Fruit fly (Drosophila melanogaster) whole organism, wandering third instar larva: ENCODE data around the gene CG11756.

Experiments used
- Dfd ChIP-seq: fragments of >200 bp; optimal IDR thresholded peaks from 2 replicates; lab custom pipeline; 2017; ENCODE audit warnings: missing biosample characterization, missing genetic modification characterization
- Mio ChIP-seq: sonication (Bioruptor generic); optimal IDR thresholded peaks from 2 replicates; lab custom pipeline; 2016; ENCODE audit warnings: missing biosample characterization, missing genetic modification characterization
- br ChIP-seq: fragments of 200-800 bp; sonication (Bioruptor generic); optimal IDR thresholded peaks from 2 replicates; lab custom pipeline; 2016; ENCODE audit warnings: missing biosample characterization, missing genetic modification characterization
- dl ChIP-seq, 2 experiments: fragments of 175-275, 200-275 bp in 1 of 2; fragments of 200-275 bp in 1 of 2; sonication (Bioruptor generic); optimal IDR thresholded peaks; lab custom pipeline; 2018; ENCODE audit warnings: mild to moderate bottlenecking in 2 of 2, missing biosample characterization in 2 of 2, missing genetic modification characterization in 2 of 2, moderate library complexity in 2 of 2; ENCODE audit not compliant: partially characterized antibody in 2 of 2, insufficient read depth in 1 of 2
- dsf ChIP-seq: sonication (Bioruptor generic); optimal IDR thresholded peaks from 2 replicates; lab custom pipeline; 2016; ENCODE audit warnings: missing biosample characterization, missing genetic modification characterization, borderline replicate concordance
- foxo ChIP-seq, 2 experiments: fragments of 200-800 bp; sonication (Bioruptor generic); optimal IDR thresholded peaks; 2 replicates in 1 of 2; 3 replicates in 1 of 2; lab custom pipeline; 2016 to 2017; ENCODE audit warnings: missing biosample characterization in 2 of 2, missing genetic modification characterization in 2 of 2
- fru ChIP-seq: fragments of 200-800 bp; sonication (Bioruptor generic); optimal IDR thresholded peaks from 3 replicates; lab custom pipeline; 2016; ENCODE audit warnings: missing biosample characterization, mild to moderate bottlenecking, missing genetic modification characterization
- h ChIP-seq: fragments of 200-800 bp; sonication (Bioruptor generic); optimal IDR thresholded peaks from 3 replicates; lab custom pipeline; 2016; ENCODE audit warnings: missing biosample characterization, mild to moderate bottlenecking, missing genetic modification characterization
- jim ChIP-seq: fragments of 175-275, 200-325 bp; sonication (Bioruptor generic); optimal IDR thresholded peaks from 2 replicates; lab custom pipeline; 2016; ENCODE audit warnings: missing biosample characterization, mild to moderate bottlenecking, missing genetic modification characterization
- pan ChIP-seq: fragments of >200 bp; optimal IDR thresholded peaks from 2 replicates; lab custom pipeline; 2017
- psq ChIP-seq: fragments of 200-800 bp; sonication (Bioruptor generic); optimal IDR thresholded peaks from 3 replicates; lab custom pipeline; 2017; ENCODE audit warnings: missing biosample characterization, mild to moderate bottlenecking, missing genetic modification characterization, moderate library complexity
- usp ChIP-seq: fragments of >200 bp; optimal IDR thresholded peaks from 2 replicates; lab custom pipeline; 2017; ENCODE audit warnings: missing biosample characterization, missing genetic modification characterization

DNA sequence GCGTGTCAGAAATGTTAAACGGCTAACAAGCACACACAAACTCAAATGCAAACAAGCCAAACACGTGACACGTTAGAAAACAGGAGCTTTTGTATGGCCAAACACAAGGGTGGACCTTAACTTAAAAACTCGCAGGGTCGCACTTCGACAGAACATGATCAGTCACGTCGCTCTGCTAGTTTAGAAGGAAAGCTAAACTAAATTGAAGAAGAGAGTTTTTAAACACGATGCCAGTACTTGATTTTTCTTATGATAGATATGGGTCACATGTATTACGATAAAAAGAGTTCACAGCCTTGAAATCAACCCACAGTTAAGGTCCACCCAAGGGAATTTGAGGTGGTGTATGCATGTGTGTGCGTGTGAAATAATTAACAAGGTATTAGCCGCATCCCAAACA lies 30.5 kb downstream of the CG11756 start:
- TF ChIP-seq usp (GFP tag; lab: Kevin White, UChicago): no peak
- TF ChIP-seq Mio: no peak
- no peak for TF ChIP-seq br (GFP tag; lab: Kevin White, UChicago)
- no peak for TF ChIP-seq jim (GFP tag; lab: Kevin White, UChicago)
- no peak for TF ChIP-seq Dfd (GFP tag; lab: Kevin White, UChicago)
- no peak for TF ChIP-seq dl (GFP tag; optimal IDR thresholded peaks at IDR 0.05; lab: Kevin White, UChicago; ENCODE audit: insufficient read depth in 1 of 2, partially characterized antibody in 2 of 2)
- TF ChIP-seq psq (GFP tag; lab: Kevin White, UChicago): no peak
- no peak for TF ChIP-seq fru (GFP tag; lab: Kevin White, UChicago)
- TF ChIP-seq pan (lab: Kevin White, UChicago): no peak
- no peak for TF ChIP-seq h
- no peak for TF ChIP-seq dsf (GFP tag; lab: Kevin White, UChicago)
- no peak for TF ChIP-seq foxo (GFP tag; optimal IDR thresholded peaks at IDR 0.05; lab: Kevin White, UChicago)
